Worm (Caenorhabditis elegans) whole organism, L4 larva: Measurements from ENCODE around the gene F26G1.5.

Experiments
- aha-1 ChIP-seq: fragments of 150-350 bp; peaks from one replicate; lab custom pipeline; 2014; ENCODE audit warnings: missing biosample characterization, missing genetic modification characterization
- ceh-32 ChIP-seq: sonication (generic microtip); optimal IDR thresholded peaks from 2 replicates; lab custom pipeline; 2016; ENCODE audit warnings: mild to moderate bottlenecking, missing genetic modification characterization, missing compliant biosample characterization; ENCODE audit not compliant: poor library complexity
- dmd-6 ChIP-seq: fragments of 200-800 bp; sonication (Bioruptor generic); IDR thresholded peaks from 2 replicates; pipeline ENCODE4 v1.3.6; 2022; ENCODE audit warnings: missing genetic modification reagents, missing genetic modification characterization, missing compliant biosample characterization
- dve-1 ChIP-seq: sonication (generic microtip); optimal IDR thresholded peaks from 2 replicates; lab custom pipeline; 2017; ENCODE audit warnings: antibody characterized with exemption, mild to moderate bottlenecking, missing genetic modification characterization, missing compliant biosample characterization; ENCODE audit not compliant: insufficient read depth
- egl-43 ChIP-seq: fragments of 200-800 bp; sonication (Bioruptor generic); IDR thresholded peaks from 2 replicates; pipeline ENCODE4 v1.3.6; 2022; ENCODE audit warnings: missing genetic modification reagents, missing genetic modification characterization, missing compliant biosample characterization
- lin-39 ChIP-seq: fragments of 150-350 bp; optimal IDR thresholded peaks from 2 replicates; lab custom pipeline; 2014; ENCODE audit warnings: missing biosample characterization, missing genetic modification reagents, missing genetic modification characterization
- nhr-28 ChIP-seq: fragments of 150-350 bp; optimal IDR thresholded peaks from 2 replicates; lab custom pipeline; 2014; ENCODE audit warnings: missing biosample characterization, missing genetic modification characterization
- nhr-77 ChIP-seq: fragments of 150-350 bp; optimal IDR thresholded peaks from 2 replicates; lab custom pipeline; 2014; ENCODE audit warnings: missing biosample characterization, missing genetic modification characterization
- pha-4 ChIP-seq, 2 experiments: fragments of 150-350 bp in 1 of 2; fragments of 200-800 bp in 1 of 2; sonication (Bioruptor generic) in 1 of 2; IDR thresholded peaks in 1 of 2; optimal IDR thresholded peaks in 1 of 2; 2 replicates each; pipeline versions ENCODE4 v1.3.6 to Lab custom; 2014 to 2022; ENCODE audit warnings: missing genetic modification characterization in 2 of 2, missing genetic modification reagents in 2 of 2, missing biosample characterization in 1 of 2, missing compliant biosample characterization in 1 of 2

- TF ChIP-seq nhr-77 (tag; lab: Kevin White, UChicago) (no peak), ceh-32 (tag; lab: Kevin White, UChicago) (no peak), nhr-28 (tag; lab: Kevin White, UChicago) (no peak), egl-43 (GFP tag; lab: Robert Waterston, UW) (no peak), lin-39 (tag; lab: Kevin White, UChicago) (no peak), dve-1 (tag; lab: Kevin White, UChicago) (no peak), pha-4 (GFP tag; IDR thresholded peaks at IDR 0.05; lab: Robert Waterston, UW) (no peak), pha-4 (tag; optimal IDR thresholded peaks at IDR 0.05; lab: Kevin White, UChicago) (no peak), dmd-6 (GFP tag; lab: Robert Waterston, UW) (no peak), aha-1 (tag; lab: Kevin White, UChicago) (no peak)
These were observed 4.6 kb upstream of the F26G1.5 start for ce11 chrII:4775802-4776201.
